Worm (Caenorhabditis elegans): ENCODE results near the gene cthd-1.

cthd-1 gene

ce11 chrV:9664620-9665019, 13.5 kb upstream of the cthd-1 start (continued):
- TF ChIP-seq dmd-9 (GFP tag; IDR thresholded peaks at IDR 0.05) (no peak), arid-1 (GFP tag; conservative IDR thresholded peaks at IDR 0.05) (no peak), ctbp-1 (GFP tag; IDR thresholded peaks at IDR 0.05) (peak; percentile 50; the same call in 1 of the 2 replicates), zip-2 (tag; optimal IDR thresholded peaks at IDR 0.05) (no peak), Y105C5A.15 (GFP tag; IDR thresholded peaks at IDR 0.05) (no peak), nhr-10 (tag; optimal IDR thresholded peaks at IDR 0.05) (no peak), nhr-77 (tag; optimal IDR thresholded peaks at IDR 0.05) (no peak), unc-130 (GFP tag; optimal IDR thresholded peaks at IDR 0.05) (no peak), hlh-11 (tag; optimal IDR thresholded peaks at IDR 0.05) (no peak), ZK546.5 (tag; optimal IDR thresholded peaks at IDR 0.05) (no peak), php-3 (GFP tag; IDR thresholded peaks at IDR 0.05) (no peak), dmd-6 (GFP tag; IDR thresholded peaks at IDR 0.05) (no peak), pqm-1 (tag; optimal IDR thresholded peaks at IDR 0.05) (no peak), dpl-1 (GFP tag; optimal IDR thresholded peaks at IDR 0.05) (no peak), ceh-28 (tag; optimal IDR thresholded peaks at IDR 0.05) (no peak), aha-1 (tag) (peak; percentile 96), ces-1 (GFP tag; optimal IDR thresholded peaks at IDR 0.05) (no peak), attf-4 (tag; optimal IDR thresholded peaks at IDR 0.05) (no peak), ztf-11 (tag; optimal IDR thresholded peaks at IDR 0.05) (no peak), lin-15B (tag; optimal IDR thresholded peaks at IDR 0.05) (no peak), rbr-2 (tag; optimal IDR thresholded peaks at IDR 0.05) (no peak), nhr-237 (tag; optimal IDR thresholded peaks at IDR 0.05) (no peak), mes-2 (tag; optimal IDR thresholded peaks at IDR 0.05; ENCODE audit: poor library complexity, severe bottlenecking) (no peak)

- no peak for TF ChIP-seq hlh-30 (tag; optimal IDR thresholded peaks at IDR 0.05; ENCODE audit: insufficient read depth)
- TF ChIP-seq unc-62 (GFP tag; optimal IDR thresholded peaks at IDR 0.05 in 1 of 2), result peak in 1 of 2 experiments; percentile 6
- TF ChIP-seq unc-62 (tag; optimal IDR thresholded peaks at IDR 0.05), result no peak
Measured at ce11 chrV:9666394-9666793, 11.7 kb upstream of the cthd-1 start, which contains the start of gene ZK287.1. TSS of gene ZK287.1 (plus strand) at chrV:9666694.

ce11 chrV:9672495-9672894, 5.6 kb upstream of the cthd-1 start:
- peak; percentile 56 for TF ChIP-seq dve-1 (tag; optimal IDR thresholded peaks at IDR 0.05; ENCODE audit: insufficient read depth)
- TF ChIP-seq pqm-1 (tag; optimal IDR thresholded peaks at IDR 0.05), result peak; percentile 30
- TF ChIP-seq nhr-76 (tag; optimal IDR thresholded peaks at IDR 0.05), result no peak
- no peak for TF ChIP-seq daf-19 (GFP tag; conservative IDR thresholded peaks at IDR 0.05)
- TF ChIP-seq daf-16 (GFP tag; optimal IDR thresholded peaks at IDR 0.05), result no peak
- TF ChIP-seq daf-16 (tag; optimal IDR thresholded peaks at IDR 0.05), result peak; percentile 76
- peak; percentile 50 for TF ChIP-seq php-3 (GFP tag; IDR thresholded peaks at IDR 0.05)

ce11 chrV:9673199-9673843, 4.8 kb upstream of the cthd-1 start, which contains the start of gene sulp-8:
TSS of gene sulp-8 (minus strand) at chrV:9673667.
- TF ChIP-seq saeg-2 (GFP tag; IDR thresholded peaks at IDR 0.05) (no peak), lim-7 (GFP tag; IDR thresholded peaks at IDR 0.05) (no peak), dve-1 (tag; optimal IDR thresholded peaks at IDR 0.05; ENCODE audit: insufficient read depth) (peak; percentile 25), lin-38 (GFP tag; IDR thresholded peaks at IDR 0.05) (no peak), dpl-1 (GFP tag; optimal IDR thresholded peaks at IDR 0.05) (no peak), Y48G9A.11 (GFP tag; IDR thresholded peaks at IDR 0.05) (no peak), ztf-11 (tag; optimal IDR thresholded peaks at IDR 0.05) (no peak), daf-8 (GFP tag; IDR thresholded peaks at IDR 0.05) (no peak), unc-130 (GFP tag; optimal IDR thresholded peaks at IDR 0.05) (no peak), mxl-3 (GFP tag; optimal IDR thresholded peaks at IDR 0.05) (no peak), daf-16 (GFP tag; optimal IDR thresholded peaks at IDR 0.05) (no peak), daf-16 (tag; optimal IDR thresholded peaks at IDR 0.05) (peak; percentile 63), nhr-48 (tag; optimal IDR thresholded peaks at IDR 0.05) (no peak), sdz-12 (GFP tag; optimal IDR thresholded peaks at IDR 0.05) (no peak), nhr-28 (tag; optimal IDR thresholded peaks at IDR 0.05) (peak; percentile 30)

Data from whole organism, L4 larva.